Fruit fly (Drosophila melanogaster) whole organism, prepupa: ENCODE measurements around the gene CG1774.

Experiments used
- Blimp-1 ChIP-seq: fragments of 200-800 bp; sonication (Bioruptor generic); optimal IDR thresholded peaks from 3 replicates; lab custom pipeline; 2017; ENCODE audit warnings: missing biosample characterization, missing genetic modification characterization, mild to moderate bottlenecking, moderate library complexity, missing genetic modification reagents
- CG10631 ChIP-seq: fragments of 200-800 bp; sonication (Bioruptor generic); optimal IDR thresholded peaks from 2 replicates; lab custom pipeline; 2016; ENCODE audit warnings: missing biosample characterization, missing genetic modification characterization
- CG10669 ChIP-seq: fragments of 200-800 bp; sonication (Bioruptor generic); optimal IDR thresholded peaks from 3 replicates; lab custom pipeline; 2018; ENCODE audit warnings: missing biosample characterization, mild to moderate bottlenecking, missing genetic modification characterization, moderate library complexity
- CG11294 ChIP-seq: fragments of 200-800 bp; sonication (Bioruptor generic); IDR thresholded peaks from 2 replicates; pipeline ENCODE4 v1.3.6; 2022; ENCODE audit warnings: missing biosample characterization, missing genetic modification characterization
- CG15336 ChIP-seq: fragments of 200-800 bp; sonication (Bioruptor generic); IDR thresholded peaks from 2 replicates; pipeline ENCODE4 v1.3.6; 2022; ENCODE audit warnings: missing biosample characterization, missing genetic modification characterization
- CG16779 ChIP-seq: fragments of 200-800 bp; sonication (Bioruptor generic); optimal IDR thresholded peaks from 3 replicates; lab custom pipeline; 2017; ENCODE audit warnings: missing biosample characterization, mild to moderate bottlenecking, missing genetic modification characterization
- CG3032 ChIP-seq: fragments of 200-800 bp; optimal IDR thresholded peaks from 2 replicates; lab custom pipeline; 2019; ENCODE audit warnings: missing biosample characterization, mild to moderate bottlenecking, missing genetic modification characterization, moderate library complexity
- CG32006 ChIP-seq: fragments of 200-800 bp; sonication (Bioruptor generic); optimal IDR thresholded peaks from 3 replicates; lab custom pipeline; 2017; ENCODE audit warnings: missing biosample characterization, mild to moderate bottlenecking, missing genetic modification characterization
- CG6163 ChIP-seq: fragments of 200-800 bp; sonication (Bioruptor generic); IDR thresholded peaks from 3 replicates; pipeline ENCODE4 v1.3.6; 2022; ENCODE audit warnings: missing biosample characterization, missing genetic modification characterization
- CG6276 ChIP-seq: fragments of 200-800 bp; sonication (Bioruptor generic); optimal IDR thresholded peaks from 2 replicates; lab custom pipeline; 2017; ENCODE audit warnings: missing biosample characterization, mild to moderate bottlenecking, missing genetic modification characterization
- CG6792 ChIP-seq: fragments of 200-800 bp; sonication (Bioruptor generic); optimal IDR thresholded peaks from 3 replicates; lab custom pipeline; 2016; ENCODE audit warnings: missing biosample characterization, missing genetic modification characterization
- CG6808 ChIP-seq: fragments of 200-800 bp; sonication (Bioruptor generic); optimal IDR thresholded peaks from 3 replicates; lab custom pipeline; 2017; ENCODE audit warnings: missing biosample characterization, missing genetic modification characterization, mild to moderate bottlenecking, moderate library complexity, missing genetic modification reagents
- CG6854 ChIP-seq: fragments of 200-800 bp; sonication (Bioruptor generic); optimal IDR thresholded peaks from 2 replicates; lab custom pipeline; 2017; ENCODE audit warnings: missing biosample characterization, mild to moderate bottlenecking, missing genetic modification characterization
- CG7368 ChIP-seq: fragments of 200-800 bp; sonication (Bioruptor generic); optimal IDR thresholded peaks from 3 replicates; lab custom pipeline; 2016; ENCODE audit warnings: missing biosample characterization, missing genetic modification characterization
- CG8119 ChIP-seq: fragments of 200-800 bp; sonication (Bioruptor generic); IDR thresholded peaks from 3 replicates; pipeline ENCODE4 v1.3.6; 2022; ENCODE audit warnings: missing biosample characterization, missing genetic modification characterization
- CG8632 ChIP-seq: fragments of 200-800 bp; sonication (Bioruptor generic); optimal IDR thresholded peaks from 3 replicates; lab custom pipeline; 2016; ENCODE audit warnings: missing biosample characterization, missing genetic modification characterization
- CG9139 ChIP-seq: fragments of 200-800 bp; sonication (Bioruptor generic); optimal IDR thresholded peaks from 3 replicates; lab custom pipeline; 2017; ENCODE audit warnings: missing biosample characterization, mild to moderate bottlenecking, missing genetic modification characterization
- Eip78C ChIP-seq: fragments of 200-800 bp; sonication (Bioruptor generic); peaks from one replicate; lab custom pipeline; 2016; ENCODE audit warnings: missing biosample characterization, missing genetic modification characterization
- Eip93F ChIP-seq: fragments of 200-800 bp; sonication (Bioruptor generic); optimal IDR thresholded peaks from 2 replicates; lab custom pipeline; 2016; ENCODE audit warnings: missing biosample characterization, mild to moderate bottlenecking, missing genetic modification characterization
- Ets21C ChIP-seq: fragments of 200-800 bp; sonication (Bioruptor generic); optimal IDR thresholded peaks from 3 replicates; lab custom pipeline; 2016; ENCODE audit warnings: missing biosample characterization, missing genetic modification characterization
- Ets96B ChIP-seq: fragments of 200-800 bp; optimal IDR thresholded peaks from 2 replicates; lab custom pipeline; 2019; ENCODE audit warnings: missing biosample characterization, mild to moderate bottlenecking, missing genetic modification characterization, moderate library complexity
- Gug ChIP-seq: fragments of 200-800 bp; sonication (Bioruptor generic); IDR thresholded peaks from 2 replicates; pipeline ENCODE4 v1.3.6; 2022; ENCODE audit warnings: missing biosample characterization, missing genetic modification characterization
- Hr39 ChIP-seq: fragments of 200-800 bp; sonication (Bioruptor generic); optimal IDR thresholded peaks from 2 replicates; lab custom pipeline; 2016; ENCODE audit warnings: missing biosample characterization, missing genetic modification characterization
- Hr4 ChIP-seq: fragments of 200-800 bp; sonication (Bioruptor generic); optimal IDR thresholded peaks from 3 replicates; lab custom pipeline; 2016; ENCODE audit warnings: missing biosample characterization, missing genetic modification characterization
- Lpt ChIP-seq: fragments of 200-800 bp; sonication (Bioruptor generic); optimal IDR thresholded peaks from 3 replicates; lab custom pipeline; 2016; ENCODE audit warnings: missing biosample characterization, missing genetic modification characterization
- OdsH ChIP-seq: fragments of 200-800 bp; sonication (Bioruptor generic); optimal IDR thresholded peaks from 3 replicates; lab custom pipeline; 2016; ENCODE audit warnings: missing biosample characterization, missing genetic modification characterization
- Smox ChIP-seq: fragments of 200-800 bp; sonication (Bioruptor generic); optimal IDR thresholded peaks from 3 replicates; lab custom pipeline; 2016; ENCODE audit warnings: missing biosample characterization, missing genetic modification characterization
- Sox14 ChIP-seq: fragments of 200-800 bp; sonication (Bioruptor generic); optimal IDR thresholded peaks from 3 replicates; lab custom pipeline; 2016; ENCODE audit warnings: missing biosample characterization, missing genetic modification characterization
- Sox15 ChIP-seq: fragments of 200-800 bp; sonication (Bioruptor generic); optimal IDR thresholded peaks from 3 replicates; lab custom pipeline; 2016; ENCODE audit warnings: missing biosample characterization, missing genetic modification characterization
- achi ChIP-seq: fragments of 200-800 bp; sonication (Bioruptor generic); optimal IDR thresholded peaks from 3 replicates; lab custom pipeline; 2016; ENCODE audit warnings: missing biosample characterization, missing genetic modification characterization
- acj6 ChIP-seq: fragments of 200-800 bp; sonication (Bioruptor generic); optimal IDR thresholded peaks from 3 replicates; lab custom pipeline; 2016; ENCODE audit warnings: missing biosample characterization, missing genetic modification characterization
- cyc ChIP-seq: fragments of 200-800 bp; sonication (Bioruptor generic); optimal IDR thresholded peaks from 3 replicates; lab custom pipeline; 2016; ENCODE audit warnings: missing biosample characterization, missing genetic modification characterization
- dsx ChIP-seq: fragments of 200-800 bp; optimal IDR thresholded peaks from 3 replicates; lab custom pipeline; 2019; ENCODE audit warnings: missing biosample characterization, mild to moderate bottlenecking, missing genetic modification characterization, moderate library complexity; ENCODE audit not compliant: poor library complexity, severe bottlenecking
- eg ChIP-seq: fragments of 200-800 bp; sonication (Bioruptor generic); IDR thresholded peaks from 3 replicates; pipeline ENCODE4 v1.3.6; 2022; ENCODE audit warnings: missing biosample characterization, missing genetic modification characterization
- esn ChIP-seq: fragments of 200-800 bp; sonication (Bioruptor generic); optimal IDR thresholded peaks from 2 replicates; lab custom pipeline; 2016; ENCODE audit warnings: missing biosample characterization, mild to moderate bottlenecking, missing genetic modification characterization, moderate library complexity
- fd59A ChIP-seq: fragments of 200-800 bp; sonication (Bioruptor generic); optimal IDR thresholded peaks from 2 replicates; lab custom pipeline; 2017; ENCODE audit warnings: missing biosample characterization, mild to moderate bottlenecking, missing genetic modification characterization, missing genetic modification reagents
- fkh ChIP-seq: fragments of 200-800 bp; sonication (Bioruptor generic); optimal IDR thresholded peaks from 3 replicates; lab custom pipeline; 2017; ENCODE audit warnings: missing biosample characterization, mild to moderate bottlenecking, missing genetic modification characterization, moderate library complexity
- lz ChIP-seq: fragments of 200-800 bp; sonication (Bioruptor generic); optimal IDR thresholded peaks from 3 replicates; lab custom pipeline; 2016; ENCODE audit warnings: missing biosample characterization, missing genetic modification characterization
- net ChIP-seq: fragments of 200-800 bp; sonication (Bioruptor generic); optimal IDR thresholded peaks from 3 replicates; lab custom pipeline; 2016; ENCODE audit warnings: missing biosample characterization, missing genetic modification characterization
- pdm3 ChIP-seq: fragments of 200-800 bp; sonication (Bioruptor generic); optimal IDR thresholded peaks from 3 replicates; lab custom pipeline; 2016; ENCODE audit warnings: missing biosample characterization, missing genetic modification characterization
- salr ChIP-seq, 2 experiments: fragments of 200-800 bp; sonication (Bioruptor generic); optimal IDR thresholded peaks; 3 replicates each; lab custom pipeline; 2016 to 2018; ENCODE audit warnings: missing biosample characterization in 2 of 2, missing genetic modification characterization in 2 of 2, mild to moderate bottlenecking in 1 of 2
- spab ChIP-seq: fragments of 200-800 bp; sonication (Bioruptor generic); optimal IDR thresholded peaks from 2 replicates; lab custom pipeline; 2017; ENCODE audit warnings: missing biosample characterization, mild to moderate bottlenecking, missing genetic modification characterization, missing genetic modification reagents
- ss ChIP-seq, 2 experiments: fragments of 200-800 bp; sonication (Bioruptor generic); optimal IDR thresholded peaks; 2 replicates in 1 of 2; 3 replicates in 1 of 2; lab custom pipeline; 2017 to 2018; ENCODE audit warnings: mild to moderate bottlenecking in 2 of 2, missing biosample characterization in 2 of 2, missing genetic modification characterization in 2 of 2, moderate library complexity in 1 of 2
- svp ChIP-seq: fragments of 200-800 bp; sonication (Bioruptor generic); peaks from one replicate; lab custom pipeline; 2016; ENCODE audit warnings: missing biosample characterization, missing genetic modification characterization
- topi ChIP-seq: fragments of 200-800 bp; sonication (Bioruptor generic); optimal IDR thresholded peaks from 3 replicates; lab custom pipeline; 2016; ENCODE audit warnings: missing biosample characterization, missing genetic modification characterization
- vri ChIP-seq: fragments of 200-800 bp; sonication (Bioruptor generic); optimal IDR thresholded peaks from 3 replicates; lab custom pipeline; 2016; ENCODE audit warnings: missing biosample characterization, mild to moderate bottlenecking, missing genetic modification characterization

The CG1774 gene

dm6 chr3R:31608438-31609188, 16.0 kb downstream of the CG1774 start:
- TF ChIP-seq svp (GFP tag; lab: Kevin White, UChicago) (peak; percentile 72), dsx (GFP tag; lab: Kevin White, UChicago) (peak; percentile 47), fkh (GFP tag; lab: Kevin White, UChicago) (peak; percentile 91), cyc (no peak), CG6792 (GFP tag; lab: Kevin White, UChicago) (no peak), ss (GFP tag; optimal IDR thresholded peaks at IDR 0.05; lab: Kevin White, UChicago) (peak; percentile 39 to 48), Eip78C (GFP tag; lab: Kevin White, UChicago) (peak; percentile 72), CG6808 (GFP tag; lab: Kevin White, UChicago) (peak; percentile 25), CG32006 (GFP tag; lab: Kevin White, UChicago) (peak; percentile 3), Lpt (peak; percentile 44), net (peak; percentile 14), vri (GFP tag; lab: Kevin White, UChicago) (peak; percentile 87), CG8119 (GFP tag; lab: Robert Waterston, UW) (no peak), CG6276 (peak; percentile 98), CG10631 (no peak), CG9139 (peak; percentile 55), Eip93F (peak; percentile 56), Sox14 (GFP tag; lab: Kevin White, UChicago) (peak; percentile 95), CG15336 (GFP tag; lab: Robert Waterston, UW) (no peak)

dm6 chr3R:31609413-31610054, 16.9 kb downstream of the CG1774 start:
- TF ChIP-seq salr (GFP tag; optimal IDR thresholded peaks at IDR 0.05; lab: Kevin White, UChicago) (no peak), CG6276 (no peak), CG10669 (GFP tag; lab: Kevin White, UChicago) (no peak), Sox14 (GFP tag; lab: Kevin White, UChicago) (peak; percentile 70), ss (GFP tag; optimal IDR thresholded peaks at IDR 0.05; lab: Kevin White, UChicago) (peak in 1 of 2 experiments; percentile 51), fd59A (GFP tag; lab: Kevin White, UChicago) (no peak), fkh (GFP tag; lab: Kevin White, UChicago) (peak; percentile 61), Ets96B (no peak), acj6 (no peak), topi (GFP tag; lab: Kevin White, UChicago) (no peak), CG3032 (tag; lab: Kevin White, UChicago) (no peak), OdsH (no peak), Eip93F (peak; percentile 46), CG15336 (GFP tag; lab: Robert Waterston, UW) (no peak), CG11294 (GFP tag; lab: Robert Waterston, UW) (no peak), CG6854 (GFP tag; lab: Kevin White, UChicago) (peak; percentile 63), Hr39 (no peak), eg (GFP tag; lab: Robert Waterston, UW) (no peak), CG6808 (GFP tag; lab: Kevin White, UChicago) (no peak), vri (GFP tag; lab: Kevin White, UChicago) (peak; percentile 62), esn (GFP tag; lab: Kevin White, UChicago) (peak; percentile 14), Ets21C (GFP tag; lab: Kevin White, UChicago) (no peak), Lpt (no peak), CG6163 (GFP tag; lab: Robert Waterston, UW) (no peak), CG10631 (no peak), spab (no peak), Smox (no peak), CG8632 (GFP tag; lab: Kevin White, UChicago) (no peak), lz (peak; percentile 22), Sox15 (GFP tag; lab: Kevin White, UChicago) (no peak), CG8119 (GFP tag; lab: Robert Waterston, UW) (no peak), CG7368 (GFP tag; lab: Kevin White, UChicago) (peak; percentile 39), Gug (no peak), achi (GFP tag; lab: Kevin White, UChicago) (no peak), Blimp-1 (GFP tag; lab: Kevin White, UChicago) (no peak), pdm3 (GFP tag; lab: Kevin White, UChicago) (no peak), Hr4 (GFP tag; lab: Kevin White, UChicago) (no peak), CG9139 (peak; percentile 55), CG6792 (GFP tag; lab: Kevin White, UChicago) (peak; percentile 7), CG16779 (tag; lab: Kevin White, UChicago) (no peak)
